Worm (Caenorhabditis elegans) whole organism, young adult: Measurements from ENCODE around the gene B0507.2.

Source experiments
- C06A6.2 ChIP-seq: fragments of 200-800 bp; sonication (Bioruptor generic); conservative IDR thresholded peaks from 2 replicates; pipeline ENCODE4 v1.3.6; 2022; ENCODE audit warnings: missing genetic modification characterization, missing compliant biosample characterization
- D2030.7 ChIP-seq: fragments of 200-800 bp; sonication (Bioruptor generic); IDR thresholded peaks from 2 replicates; pipeline ENCODE4 v1.3.6; 2022; ENCODE audit warnings: missing genetic modification reagents, missing genetic modification characterization, missing compliant biosample characterization
- F49E8.2 ChIP-seq: sonication (generic microtip); optimal IDR thresholded peaks from 3 replicates; lab custom pipeline; 2017; ENCODE audit warnings: missing genetic modification characterization, mild to moderate bottlenecking, missing compliant biosample characterization, antibody characterized with exemption, moderate library complexity; ENCODE audit not compliant: insufficient read depth
- F52B5.7 ChIP-seq: sonication (generic microtip); optimal IDR thresholded peaks from 2 replicates; lab custom pipeline; 2016; ENCODE audit warnings: mild to moderate bottlenecking, missing genetic modification characterization, missing compliant biosample characterization
- F57A8.1 ChIP-seq: fragments of 200-800 bp; sonication (Bioruptor generic); optimal IDR thresholded peaks from 2 replicates; lab custom pipeline; 2018; ENCODE audit warnings: mild to moderate bottlenecking, missing genetic modification characterization, moderate library complexity, missing compliant biosample characterization
- Y56A3A.18 ChIP-seq: fragments of 200-800 bp; sonication (Bioruptor generic); IDR thresholded peaks from 2 replicates; pipeline ENCODE4 v1.3.6; 2022; ENCODE audit warnings: missing genetic modification reagents, missing genetic modification characterization, missing compliant biosample characterization
- ama-1 ChIP-seq, 3 experiments: fragments of 150-350 bp in 1 of 3; sonication (generic microtip) in 2 of 3; optimal IDR thresholded peaks; 2 replicates each; lab custom pipeline; 2014 to 2018; ENCODE audit warnings: missing biosample characterization in 2 of 3, missing genetic modification characterization in 2 of 3, missing genetic modification reagents in 2 of 3
- atf-7 ChIP-seq: sonication (generic microtip); optimal IDR thresholded peaks from 2 replicates; lab custom pipeline; 2017; ENCODE audit warnings: mild to moderate bottlenecking, missing genetic modification characterization, missing compliant biosample characterization
- attf-3 ChIP-seq: fragments of 200-800 bp; sonication (Bioruptor generic); conservative IDR thresholded peaks from 2 replicates; pipeline ENCODE4 v1.3.6; 2022; ENCODE audit warnings: missing genetic modification reagents, missing genetic modification characterization, missing compliant biosample characterization
- attf-6 ChIP-seq: fragments of 200-800 bp; sonication (Bioruptor generic); IDR thresholded peaks from 2 replicates; pipeline ENCODE4 v1.3.6; 2022; ENCODE audit warnings: missing genetic modification reagents, missing genetic modification characterization, missing compliant biosample characterization
- bed-1 ChIP-seq: fragments of 200-800 bp; sonication (Bioruptor generic); IDR thresholded peaks from 2 replicates; pipeline ENCODE4 v1.3.6; 2022; ENCODE audit warnings: missing genetic modification reagents, missing genetic modification characterization, missing compliant biosample characterization
- bed-2 ChIP-seq: fragments of 200-800 bp; sonication (Bioruptor generic); IDR thresholded peaks from 2 replicates; pipeline ENCODE4 v1.3.6; 2022; ENCODE audit warnings: missing genetic modification reagents, missing genetic modification characterization, missing compliant biosample characterization
- ccch-3 ChIP-seq: fragments of 200-800 bp; sonication (Bioruptor generic); optimal IDR thresholded peaks from 2 replicates; lab custom pipeline; 2018; ENCODE audit warnings: mild to moderate bottlenecking, missing genetic modification characterization, missing compliant biosample characterization
- ceh-27 ChIP-seq: fragments of 200-800 bp; sonication (Bioruptor generic); optimal IDR thresholded peaks from 2 replicates; lab custom pipeline; 2018; ENCODE audit warnings: mild to moderate bottlenecking, missing genetic modification characterization, moderate library complexity, missing compliant biosample characterization
- ceh-40 ChIP-seq: fragments of 200-800 bp; sonication (Bioruptor generic); IDR thresholded peaks from 2 replicates; pipeline ENCODE4 v1.3.6; 2022; ENCODE audit warnings: missing genetic modification characterization, missing compliant biosample characterization
- ceh-58 ChIP-seq: fragments of 200-800 bp; sonication (Bioruptor generic); IDR thresholded peaks from 2 replicates; pipeline ENCODE4 v1.3.6; 2022; ENCODE audit warnings: missing genetic modification characterization, missing compliant biosample characterization
- chd-7 ChIP-seq: sonication (generic microtip); optimal IDR thresholded peaks from 2 replicates; lab custom pipeline; 2016; ENCODE audit warnings: mild to moderate bottlenecking, missing genetic modification characterization, moderate library complexity, missing compliant biosample characterization
- ets-4 ChIP-seq: fragments of 200-800 bp; sonication (Bioruptor generic); optimal IDR thresholded peaks from 2 replicates; lab custom pipeline; 2018; ENCODE audit warnings: mild to moderate bottlenecking, missing genetic modification characterization, missing compliant biosample characterization
- hlh-12 ChIP-seq: sonication (generic microtip); optimal IDR thresholded peaks from 2 replicates; lab custom pipeline; 2016; ENCODE audit warnings: missing genetic modification characterization, missing compliant biosample characterization
- hmg-1.2 ChIP-seq: fragments of 200-800 bp; sonication (Bioruptor generic); IDR thresholded peaks from 2 replicates; pipeline ENCODE4 v1.3.6; 2022; ENCODE audit warnings: missing genetic modification reagents, missing genetic modification characterization, missing compliant biosample characterization
- hrde-1 ChIP-seq: sonication (generic microtip); optimal IDR thresholded peaks from 2 replicates; lab custom pipeline; 2016; ENCODE audit warnings: missing genetic modification characterization, mild to moderate bottlenecking, missing compliant biosample characterization, moderate library complexity, missing genotype, missing genetic modification reagents, borderline replicate concordance
- lag-1 ChIP-seq: fragments of 200-800 bp; sonication (Bioruptor generic); IDR thresholded peaks from 2 replicates; pipeline ENCODE4 v1.3.6; 2022; ENCODE audit warnings: missing genetic modification reagents, missing genetic modification characterization, missing compliant biosample characterization
- let-607 ChIP-seq, 2 experiments: fragments of 200-800 bp in 1 of 2; sonication (Bioruptor generic) in 1 of 2; sonication (generic microtip) in 1 of 2; optimal IDR thresholded peaks; 2 replicates each; lab custom pipeline; 2016 to 2018; ENCODE audit warnings: mild to moderate bottlenecking in 2 of 2, missing compliant biosample characterization in 2 of 2, missing genetic modification characterization in 2 of 2, moderate library complexity in 2 of 2, missing genotype in 1 of 2
- lin-40 ChIP-seq: sonication (generic microtip); optimal IDR thresholded peaks from 2 replicates; lab custom pipeline; 2016; ENCODE audit warnings: missing genetic modification characterization, mild to moderate bottlenecking, missing compliant biosample characterization, missing genotype, missing genetic modification reagents
- lir-1 ChIP-seq: fragments of 200-800 bp; sonication (Bioruptor generic); conservative IDR thresholded peaks from 2 replicates; pipeline ENCODE4 v1.3.6; 2022; ENCODE audit warnings: missing genetic modification reagents, missing genetic modification characterization, missing compliant biosample characterization
- lsl-1 ChIP-seq: fragments of 200-800 bp; sonication (Bioruptor generic); optimal IDR thresholded peaks from 2 replicates; lab custom pipeline; 2018; ENCODE audit warnings: mild to moderate bottlenecking, missing genetic modification characterization, moderate library complexity, missing compliant biosample characterization
- madf-3 ChIP-seq: fragments of 200-800 bp; sonication (Bioruptor generic); IDR thresholded peaks from 2 replicates; pipeline ENCODE4 v1.3.6; 2022; ENCODE audit warnings: missing genetic modification reagents, missing genetic modification characterization, missing compliant biosample characterization
- mcd-1 ChIP-seq: fragments of 200-800 bp; sonication (Bioruptor generic); IDR thresholded peaks from 2 replicates; pipeline ENCODE4 v1.3.6; 2022; ENCODE audit warnings: missing genetic modification reagents, missing genetic modification characterization, missing compliant biosample characterization
- nhr-179 ChIP-seq: sonication (generic microtip); optimal IDR thresholded peaks from 2 replicates; lab custom pipeline; 2016; ENCODE audit warnings: mild to moderate bottlenecking, missing genetic modification characterization, missing compliant biosample characterization
- pbrm-1 ChIP-seq: fragments of 200-800 bp; sonication (Bioruptor generic); IDR thresholded peaks from 2 replicates; pipeline ENCODE4 v1.3.6; 2022; ENCODE audit warnings: missing genetic modification reagents, missing genetic modification characterization, missing compliant biosample characterization
- pha-4 ChIP-seq: fragments of 150-350 bp; sonication (generic microtip); optimal IDR thresholded peaks from 2 replicates; lab custom pipeline; 2014; ENCODE audit warnings: missing biosample characterization, missing genetic modification reagents, missing genetic modification characterization
- repo-1 ChIP-seq: sonication (generic microtip); optimal IDR thresholded peaks from 2 replicates; lab custom pipeline; 2017; ENCODE audit warnings: mild to moderate bottlenecking, missing genetic modification characterization, missing compliant biosample characterization
- snpc-1.1 ChIP-seq: sonication (generic microtip); optimal IDR thresholded peaks from 2 replicates; lab custom pipeline; 2017; ENCODE audit warnings: missing genetic modification characterization, mild to moderate bottlenecking, missing compliant biosample characterization, antibody characterized with exemption, moderate library complexity, missing genotype, missing genetic modification reagents; ENCODE audit not compliant: insufficient read depth
- tbx-9 ChIP-seq: sonication (generic microtip); optimal IDR thresholded peaks from 2 replicates; lab custom pipeline; 2016; ENCODE audit warnings: borderline replicate concordance, missing genetic modification characterization, inconsistent platforms, missing compliant biosample characterization
- tlf-1 ChIP-seq: fragments of 200-800 bp; sonication (Bioruptor generic); optimal IDR thresholded peaks from 2 replicates; lab custom pipeline; 2018; ENCODE audit warnings: mild to moderate bottlenecking, missing genetic modification characterization, missing compliant biosample characterization
- unc-62 ChIP-seq: fragments of 150-350 bp; optimal IDR thresholded peaks from 2 replicates; lab custom pipeline; 2014; ENCODE audit warnings: missing biosample characterization, missing genetic modification reagents, missing genetic modification characterization
- xnd-1 ChIP-seq: sonication (generic microtip); optimal IDR thresholded peaks from 2 replicates; lab custom pipeline; 2016; ENCODE audit warnings: missing genotype, missing genetic modification reagents, missing genetic modification characterization, missing compliant biosample characterization
- zim-3 ChIP-seq: sonication (generic microtip); optimal IDR thresholded peaks from 2 replicates; lab custom pipeline; 2017; ENCODE audit warnings: mild to moderate bottlenecking, missing genetic modification characterization, moderate library complexity, missing compliant biosample characterization
- ztf-26 ChIP-seq: sonication (generic microtip); optimal IDR thresholded peaks from 2 replicates; lab custom pipeline; 2017; ENCODE audit warnings: missing genetic modification characterization, missing compliant biosample characterization
- ztf-3 ChIP-seq: fragments of 200-800 bp; sonication (Bioruptor generic); optimal IDR thresholded peaks from 2 replicates; lab custom pipeline; 2018; ENCODE audit warnings: mild to moderate bottlenecking, missing genetic modification characterization, missing compliant biosample characterization

The B0507.2 gene

ce11 chrV:8753395-8753794 is 20.7 kb upstream of the B0507.2 start, which contains the start of gene B0507.5:
B0507.5 (plus strand) TSS chrV:8753695.
- no peak for TF ChIP-seq D2030.7 (GFP tag; lab: Robert Waterston, UW)
- TF ChIP-seq lir-1 (GFP tag; lab: Robert Waterston, UW): no peak
- no peak for TF ChIP-seq bed-2 (GFP tag; lab: Robert Waterston, UW)
- TF ChIP-seq unc-62: no peak
- no peak for TF ChIP-seq pha-4 (tag; lab: Kevin White, UChicago)
- no peak for TF ChIP-seq Y56A3A.18
- TF ChIP-seq attf-6 (GFP tag; lab: Robert Waterston, UW): no peak
- TF ChIP-seq, all 124 proteins: peak for 0

- TF ChIP-seq tbx-9 (tag; lab: Kevin White, UChicago) (no peak), hmg-1.2 (no peak), hlh-12 (tag; lab: Kevin White, UChicago) (no peak), repo-1 (tag; lab: Kevin White, UChicago) (no peak), D2030.7 (GFP tag; lab: Robert Waterston, UW) (no peak), ceh-27 (GFP tag; lab: Kevin White, UChicago) (no peak), attf-3 (GFP tag; lab: Robert Waterston, UW) (no peak), snpc-1.1 (tag; lab: Kevin White, UChicago) (no peak), let-607 (tag; optimal IDR thresholded peaks at IDR 0.05; lab: Kevin White, UChicago) (no peak), atf-7 (tag; lab: Kevin White, UChicago) (no peak), zim-3 (tag; lab: Kevin White, UChicago) (no peak), bed-1 (GFP tag; lab: Robert Waterston, UW) (no peak), nhr-179 (tag; lab: Kevin White, UChicago) (no peak), C06A6.2 (no peak), ama-1 (optimal IDR thresholded peaks at IDR 0.05; lab: Kevin White, UChicago) (no peak), ama-1 (GFP tag; optimal IDR thresholded peaks at IDR 0.05; lab: Kevin White, UChicago) (no peak), lin-40 (tag; lab: Kevin White, UChicago) (no peak), madf-3 (no peak), pbrm-1 (no peak), ets-4 (GFP tag; lab: Kevin White, UChicago) (no peak)
Measured at ce11 chrV:8754670-8755069, 19.5 kb upstream of the B0507.2 start, which contains the start of gene B0507.4. B0507.4 (plus strand) TSS chrV:8754970.

ce11 chrV:8758618-8759017 is 15.5 kb upstream of the B0507.2 start, which contains the start of gene B0507.7:
B0507.7 (minus strand) TSS chrV:8758718.
- TF ChIP-seq F49E8.2 (tag; lab: Kevin White, UChicago) (no peak), hrde-1 (tag; lab: Kevin White, UChicago) (no peak), F57A8.1 (GFP tag; lab: Kevin White, UChicago) (no peak), tlf-1 (GFP tag; lab: Kevin White, UChicago) (no peak), mcd-1 (GFP tag; lab: Robert Waterston, UW) (no peak), attf-6 (GFP tag; lab: Robert Waterston, UW) (no peak), zim-3 (tag; lab: Kevin White, UChicago) (no peak), F52B5.7 (tag; lab: Kevin White, UChicago) (no peak), ceh-40 (GFP tag; lab: Robert Waterston, UW) (no peak), lsl-1 (GFP tag; lab: Kevin White, UChicago) (no peak), ztf-3 (GFP tag; lab: Kevin White, UChicago) (no peak), ceh-58 (GFP tag; lab: Robert Waterston, UW) (no peak), ccch-3 (GFP tag; lab: Kevin White, UChicago) (no peak), chd-7 (tag; lab: Kevin White, UChicago) (no peak), bed-2 (GFP tag; lab: Robert Waterston, UW) (no peak), xnd-1 (tag; lab: Kevin White, UChicago) (no peak), lag-1 (GFP tag; lab: Robert Waterston, UW) (no peak), ztf-26 (no peak)
